Fruit fly (Drosophila melanogaster) whole organism, embryonic: ENCODE data around the gene Hsp110.

ENCODE experiments used
- Atf6 ChIP-seq: fragments of 200-800 bp; sonication (Bioruptor generic); IDR thresholded peaks from 2 replicates; pipeline ENCODE4 v1.3.6; 2022; ENCODE audit warnings: missing biosample characterization, missing genetic modification characterization
- CG10321 ChIP-seq: fragments of 200-800 bp; sonication (Bioruptor generic); IDR thresholded peaks from 2 replicates; pipeline ENCODE4 v1.3.6; 2022; ENCODE audit warnings: missing biosample characterization, missing genetic modification characterization
- CG12104 ChIP-seq: fragments of 200-800 bp; sonication (Bioruptor generic); optimal IDR thresholded peaks from 3 replicates; lab custom pipeline; 2016; ENCODE audit warnings: missing biosample characterization, missing genetic modification characterization
- CG1233 ChIP-seq: fragments of 200-800 bp; sonication (Bioruptor generic); optimal IDR thresholded peaks from 4 replicates; lab custom pipeline; 2018; ENCODE audit warnings: missing biosample characterization, mild to moderate bottlenecking, missing genetic modification characterization
- CG12744 ChIP-seq: fragments of 200-800 bp; sonication (Bioruptor generic); optimal IDR thresholded peaks from 2 replicates; lab custom pipeline; 2016; ENCODE audit warnings: missing biosample characterization, missing genetic modification characterization
- CG13775 ChIP-seq: fragments of 200-800 bp; sonication (Bioruptor generic); optimal IDR thresholded peaks from 3 replicates; lab custom pipeline; 2017; ENCODE audit warnings: missing biosample characterization, mild to moderate bottlenecking, missing genetic modification characterization
- CG17385 ChIP-seq: fragments of 200-800 bp; sonication (Bioruptor generic); optimal IDR thresholded peaks from 3 replicates; lab custom pipeline; 2018; ENCODE audit warnings: missing biosample characterization, mild to moderate bottlenecking, missing genetic modification characterization
- CG18764 ChIP-seq: fragments of 200-800 bp; sonication (Bioruptor generic); optimal IDR thresholded peaks from 3 replicates; lab custom pipeline; 2016; ENCODE audit warnings: missing biosample characterization, missing genetic modification characterization
- CG2116 ChIP-seq: fragments of 200-800 bp; sonication (Bioruptor generic); optimal IDR thresholded peaks from 3 replicates; lab custom pipeline; 2018; ENCODE audit warnings: missing biosample characterization, mild to moderate bottlenecking, missing genetic modification characterization
- CG2875 ChIP-seq: fragments of 200-800 bp; sonication (Bioruptor generic); optimal IDR thresholded peaks from 2 replicates; lab custom pipeline; 2017; ENCODE audit warnings: missing biosample characterization, mild to moderate bottlenecking, missing genetic modification characterization, missing genetic modification reagents
- CG2889 ChIP-seq: fragments of 200-800 bp; sonication (Bioruptor generic); IDR thresholded peaks from 3 replicates; pipeline ENCODE4 v1.3.6; 2022; ENCODE audit warnings: missing biosample characterization, missing genetic modification characterization
- CG30431 ChIP-seq: fragments of 200-800 bp; sonication (Bioruptor generic); optimal IDR thresholded peaks from 2 replicates; lab custom pipeline; 2017; ENCODE audit warnings: missing biosample characterization, missing genetic modification characterization
- CG6683 ChIP-seq: fragments of 200-800 bp; sonication (Bioruptor generic); optimal IDR thresholded peaks from 2 replicates; lab custom pipeline; 2017; ENCODE audit warnings: missing biosample characterization, mild to moderate bottlenecking, missing genetic modification characterization, missing genetic modification reagents
- CG6813 ChIP-seq: fragments of 200-800 bp; sonication (Bioruptor generic); optimal IDR thresholded peaks from 2 replicates; lab custom pipeline; 2017; ENCODE audit warnings: missing biosample characterization, missing genetic modification characterization, mild to moderate bottlenecking, moderate library complexity, missing genetic modification reagents
- Dip2 ChIP-seq: fragments of 200-800 bp; sonication (Bioruptor generic); IDR thresholded peaks from 2 replicates; pipeline ENCODE4 v1.3.6; 2022; ENCODE audit warnings: missing biosample characterization, missing genetic modification characterization
- Dip3 ChIP-seq: fragments of 200-800 bp; sonication (Bioruptor generic); optimal IDR thresholded peaks from 3 replicates; lab custom pipeline; 2016; ENCODE audit warnings: missing biosample characterization, missing genetic modification characterization
- Ets65A ChIP-seq: fragments of 200-800 bp; sonication (Bioruptor generic); peaks from one replicate; lab custom pipeline; 2016; ENCODE audit warnings: missing biosample characterization, missing genetic modification characterization
- Hand ChIP-seq: fragments of 200-800 bp; sonication (Bioruptor generic); optimal IDR thresholded peaks from 2 replicates; lab custom pipeline; 2017; ENCODE audit warnings: mild to moderate bottlenecking, missing biosample characterization, missing genetic modification reagents, missing genetic modification characterization
- Hsf ChIP-seq: fragments of 200-800 bp; sonication (Bioruptor generic); optimal IDR thresholded peaks from 3 replicates; lab custom pipeline; 2016; ENCODE audit warnings: missing biosample characterization, missing genetic modification characterization
- Jarid2 ChIP-seq: fragments of 200-800 bp; sonication (Bioruptor generic); optimal IDR thresholded peaks from 3 replicates; lab custom pipeline; 2017; ENCODE audit warnings: mild to moderate bottlenecking, missing biosample characterization, missing genetic modification reagents, missing genetic modification characterization
- Mrtf ChIP-seq: fragments of 200-800 bp; sonication (Bioruptor generic); IDR thresholded peaks from 3 replicates; pipeline ENCODE4 v1.3.6; 2022; ENCODE audit warnings: missing biosample characterization, missing genetic modification characterization
- NK7.1 ChIP-seq: fragments of 200-800 bp; sonication (Bioruptor generic); optimal IDR thresholded peaks from 3 replicates; lab custom pipeline; 2016; ENCODE audit warnings: missing biosample characterization, missing genetic modification characterization
- Rx ChIP-seq: fragments of 200-800 bp; sonication (Bioruptor generic); IDR thresholded peaks from 2 replicates; pipeline ENCODE4 v1.3.6; 2022; ENCODE audit warnings: missing biosample characterization, missing genetic modification characterization
- Scr ChIP-seq: fragments of 200-800 bp; sonication (Bioruptor generic); IDR thresholded peaks from 2 replicates; pipeline ENCODE4 v1.3.6; 2022; ENCODE audit warnings: missing biosample characterization, missing genetic modification characterization; ENCODE audit not compliant: partially characterized antibody
- Taf1 ChIP-seq: fragments of 200-800 bp; sonication (Bioruptor generic); IDR thresholded peaks from 2 replicates; pipeline ENCODE4 v1.3.6; 2022; ENCODE audit warnings: missing biosample characterization, missing genetic modification characterization
- Tbp ChIP-seq: fragments of >200 bp; optimal IDR thresholded peaks from 2 replicates; lab custom pipeline; 2018; ENCODE audit warnings: missing biosample characterization, missing genetic modification characterization
- ac ChIP-seq: fragments of 200-800 bp; sonication (Bioruptor generic); optimal IDR thresholded peaks from 3 replicates; lab custom pipeline; 2017; ENCODE audit warnings: missing biosample characterization, mild to moderate bottlenecking, missing genetic modification characterization
- amos ChIP-seq: fragments of 200-800 bp; sonication (Bioruptor generic); IDR thresholded peaks from 2 replicates; pipeline ENCODE4 v1.3.6; 2022; ENCODE audit warnings: missing biosample characterization, missing genetic modification characterization; ENCODE audit not compliant: partially characterized antibody
- ap ChIP-seq: fragments of 200-800 bp; sonication (Bioruptor generic); IDR thresholded peaks from 2 replicates; pipeline ENCODE4 v1.3.6; 2022; ENCODE audit warnings: missing biosample characterization, missing genetic modification characterization
- bbx ChIP-seq: fragments of 200-800 bp; sonication (Bioruptor generic); IDR thresholded peaks from 2 replicates; pipeline ENCODE4 v1.3.6; 2022; ENCODE audit warnings: missing biosample characterization, missing genetic modification characterization; ENCODE audit not compliant: partially characterized antibody
- cas ChIP-seq: fragments of 200-800 bp; sonication (Bioruptor generic); IDR thresholded peaks from 2 replicates; pipeline ENCODE4 v1.3.6; 2022; ENCODE audit warnings: missing biosample characterization, missing genetic modification characterization
- chm ChIP-seq: fragments of 200-800 bp; sonication (Bioruptor generic); IDR thresholded peaks from 2 replicates; pipeline ENCODE4 v1.3.6; 2022; ENCODE audit warnings: missing biosample characterization, missing genetic modification characterization
- dan ChIP-seq: fragments of 200-800 bp; sonication (Bioruptor generic); IDR thresholded peaks from 2 replicates; pipeline ENCODE4 v1.3.6; 2022; ENCODE audit warnings: missing biosample characterization, missing genetic modification characterization
- dmrt11E ChIP-seq: fragments of 200-800 bp; sonication (Bioruptor generic); optimal IDR thresholded peaks from 3 replicates; lab custom pipeline; 2018; ENCODE audit warnings: missing biosample characterization, mild to moderate bottlenecking, missing genetic modification characterization, moderate library complexity
- gro ChIP-seq: fragments of 200-800 bp; sonication (Bioruptor generic); optimal IDR thresholded peaks from 2 replicates; lab custom pipeline; 2016; ENCODE audit warnings: missing biosample characterization, missing genetic modification characterization
- maf-S ChIP-seq: fragments of 200-800 bp; sonication (Bioruptor generic); optimal IDR thresholded peaks from 2 replicates; lab custom pipeline; 2016; ENCODE audit warnings: missing biosample characterization, missing genetic modification characterization
- nau ChIP-seq: fragments of 200-800 bp; sonication (Bioruptor generic); optimal IDR thresholded peaks from 3 replicates; lab custom pipeline; 2017; ENCODE audit warnings: missing biosample characterization, mild to moderate bottlenecking, missing genetic modification characterization, missing genetic modification reagents
- nerfin-1 ChIP-seq: fragments of 200-800 bp; sonication (Bioruptor generic); optimal IDR thresholded peaks from 3 replicates; lab custom pipeline; 2019; ENCODE audit warnings: missing biosample characterization, mild to moderate bottlenecking, missing genetic modification characterization, moderate library complexity
- pan ChIP-seq, 4 experiments: fragments of >200 bp in 3 of 4; fragments of 200-800 bp in 1 of 4; sonication (Bioruptor generic) in 1 of 4; optimal IDR thresholded peaks in 3 of 4; IDR thresholded peaks in 1 of 4; 2 replicates each; pipeline versions ENCODE4 v1.3.6 to Lab custom; 2017 to 2022; ENCODE audit warnings: missing biosample characterization in 2 of 4, missing genetic modification characterization in 2 of 4, mixed read lengths in 1 of 4
- phol ChIP-seq: fragments of 200-800 bp; sonication (Bioruptor generic); optimal IDR thresholded peaks from 3 replicates; lab custom pipeline; 2018; ENCODE audit warnings: missing biosample characterization, mild to moderate bottlenecking, missing genetic modification characterization, moderate library complexity
- pzg ChIP-seq: fragments of 200-800 bp; sonication (Bioruptor generic); optimal IDR thresholded peaks from 3 replicates; lab custom pipeline; 2018; ENCODE audit warnings: missing biosample characterization, mild to moderate bottlenecking, missing genetic modification characterization, moderate library complexity
- salm ChIP-seq: fragments of 200-800 bp; sonication (Bioruptor generic); optimal IDR thresholded peaks from 2 replicates; lab custom pipeline; 2018; ENCODE audit warnings: missing biosample characterization, mild to moderate bottlenecking, missing genetic modification characterization
- sob ChIP-seq: fragments of 200-800 bp; sonication (Bioruptor generic); IDR thresholded peaks from 2 replicates; pipeline ENCODE4 v1.3.6; 2022; ENCODE audit warnings: missing biosample characterization, missing genetic modification characterization
- sqz ChIP-seq: fragments of 200-800 bp; sonication (Bioruptor generic); optimal IDR thresholded peaks from 3 replicates; lab custom pipeline; 2018; ENCODE audit warnings: missing biosample characterization, mild to moderate bottlenecking, missing genetic modification characterization
- sr ChIP-seq: fragments of 200-800 bp; sonication (Bioruptor generic); IDR thresholded peaks from 3 replicates; pipeline ENCODE4 v1.3.6; 2022; ENCODE audit warnings: missing biosample characterization, missing genetic modification characterization
- tna ChIP-seq: fragments of 200-800 bp; sonication (Bioruptor generic); IDR thresholded peaks from 2 replicates; pipeline ENCODE4 v1.3.6; 2022; ENCODE audit warnings: missing biosample characterization, missing genetic modification characterization; ENCODE audit not compliant: partially characterized antibody
- toy ChIP-seq: fragments of 200-800 bp; sonication (Bioruptor generic); IDR thresholded peaks from 2 replicates; pipeline ENCODE4 v1.3.6; 2022; ENCODE audit warnings: missing biosample characterization, missing genetic modification characterization
- trem ChIP-seq: fragments of 200-800 bp; optimal IDR thresholded peaks from 3 replicates; lab custom pipeline; 2019; ENCODE audit warnings: missing biosample characterization, mild to moderate bottlenecking, missing genetic modification characterization, moderate library complexity
- vnd ChIP-seq: fragments of 200-800 bp; sonication (Bioruptor generic); IDR thresholded peaks from 3 replicates; pipeline ENCODE4 v1.3.6; 2022; ENCODE audit warnings: missing biosample characterization, missing genetic modification characterization; ENCODE audit not compliant: partially characterized antibody
- wor ChIP-seq: fragments of 200-800 bp; sonication (Bioruptor generic); IDR thresholded peaks from 2 replicates; pipeline ENCODE4 v1.3.6; 2022; ENCODE audit warnings: missing biosample characterization, missing genetic modification characterization
- zf30C ChIP-seq: fragments of 200-800 bp; sonication (Bioruptor generic); optimal IDR thresholded peaks from 3 replicates; lab custom pipeline; 2018; ENCODE audit warnings: missing biosample characterization, mild to moderate bottlenecking, missing genetic modification characterization

Gene Hsp110

dm6 chr3L:14036867-14037313 lies at the start of gene Hsp110 (continued):
- TF ChIP-seq nerfin-1 (tag; lab: Kevin White, UChicago) (peak; percentile 42), sqz (peak; percentile 98), amos (GFP tag; lab: Robert Waterston, UW) (peak; percentile 100), Scr (peak; percentile 99), pan (optimal IDR thresholded peaks at IDR 0.05; lab: Kevin White, UChicago) (no peak), pan (GFP tag; optimal IDR thresholded peaks at IDR 0.05 in 1 of 2, IDR thresholded peaks at IDR 0.05 in 1 of 2) (no peak), Dip2 (GFP tag; lab: Robert Waterston, UW) (no peak), Ets65A (GFP tag; lab: Kevin White, UChicago) (peak; percentile 44), CG10321 (GFP tag; lab: Robert Waterston, UW) (no peak), sob (GFP tag; lab: Robert Waterston, UW) (peak; percentile 37; the same call in 1 of the 2 replicates), CG12744 (GFP tag; lab: Kevin White, UChicago) (no peak), tna (GFP tag; lab: Robert Waterston, UW) (peak; percentile 99), chm (GFP tag; lab: Robert Waterston, UW) (no peak), sr (no peak), CG17385 (no peak), Hsf (GFP tag; lab: Kevin White, UChicago) (no peak), CG30431 (GFP tag; lab: Kevin White, UChicago) (no peak), CG6813 (GFP tag; lab: Kevin White, UChicago) (no peak), CG13775 (GFP tag; lab: Kevin White, UChicago) (no peak), vnd (GFP tag; lab: Robert Waterston, UW) (peak; percentile 99), dan (GFP tag; lab: Robert Waterston, UW) (no peak), cas (GFP tag; lab: Robert Waterston, UW) (no peak), gro (peak; percentile 58), ap (GFP tag; lab: Robert Waterston, UW) (no peak), CG12104 (GFP tag; lab: Kevin White, UChicago) (no peak), Dip3 (GFP tag; lab: Kevin White, UChicago) (peak; percentile 99), pzg (peak; percentile 92), Atf6 (GFP tag; lab: Robert Waterston, UW) (peak; percentile 19; the same call in 1 of the 2 replicates), dmrt11E (no peak), ac (GFP tag; lab: Kevin White, UChicago) (no peak), nau (GFP tag; lab: Kevin White, UChicago) (no peak), trem (peak; percentile 65), NK7.1 (GFP tag; lab: Kevin White, UChicago) (no peak), Hand (GFP tag; lab: Kevin White, UChicago) (peak; percentile 16), CG1233 (GFP tag; lab: Kevin White, UChicago) (no peak), CG6683 (no peak), salm (tag; lab: Kevin White, UChicago) (no peak), phol (peak; percentile 34), zf30C (no peak), CG2875 (GFP tag; lab: Kevin White, UChicago) (no peak), toy (GFP tag; lab: Robert Waterston, UW) (no peak), CG2889 (GFP tag; lab: Robert Waterston, UW) (no peak), CG2116 (GFP tag; lab: Kevin White, UChicago) (peak; percentile 90), Mrtf (GFP tag; lab: Robert Waterston, UW) (no peak), Rx (GFP tag; lab: Robert Waterston, UW) (no peak), maf-S (GFP tag; lab: Kevin White, UChicago) (no peak), Jarid2 (GFP tag; lab: Kevin White, UChicago) (no peak), bbx (GFP tag; lab: Robert Waterston, UW) (peak; percentile 100), Taf1 (GFP tag; lab: Robert Waterston, UW) (no peak), Tbp (GFP tag; lab: Kevin White, UChicago) (no peak), CG18764 (GFP tag; lab: Kevin White, UChicago) (no peak), wor (GFP tag; lab: Robert Waterston, UW) (no peak)
